Fruit fly (Drosophila melanogaster): ENCODE results near the gene SdicA.

- TF ChIP-seq kay (GFP tag; ENCODE audit: borderline replicate concordance) (no peak), CG7101 (tag; optimal IDR thresholded peaks at IDR 0.05) (peak; percentile 57), bab1 (GFP tag; optimal IDR thresholded peaks at IDR 0.05) (peak; percentile 69), Hr96 (GFP tag; optimal IDR thresholded peaks at IDR 0.05) (peak; percentile 71), CG7045 (GFP tag; optimal IDR thresholded peaks at IDR 0.05) (peak; percentile 17), pad (GFP tag; optimal IDR thresholded peaks at IDR 0.05) (peak; percentile 33)
These were observed 34.2 kb upstream of the SdicA start, which contains the start of gene sw for dm6 chrX:20235794-20236513.
